Fruit fly (Drosophila melanogaster): ENCODE results near the gene CG8132.

Gene CG8132

dm6 chr3R:9408069-9408468, 6.8 kb downstream of the CG8132 start, which contains the start of gene CG44261:
Gene CG44261, minus strand, starts transcription at chr3R:9408169.
- TF ChIP-seq EcR (GFP tag; optimal IDR thresholded peaks at IDR 0.05) = no peak
- no peak for TF ChIP-seq Dll (optimal IDR thresholded peaks at IDR 0.05)
- TF ChIP-seq psq (optimal IDR thresholded peaks at IDR 0.05) = no peak
- TF ChIP-seq pan (optimal IDR thresholded peaks at IDR 0.05) = no peak
- TF ChIP-seq usp (GFP tag; optimal IDR thresholded peaks at IDR 0.05) = no peak
- no peak for TF ChIP-seq CG8478 (optimal IDR thresholded peaks at IDR 0.05)

dm6 chr3R:9410182-9410581, 8.9 kb downstream of the CG8132 start, which contains the start of gene betaTub85D:
Gene betaTub85D, minus strand, starts transcription at chr3R:9410282.
- TF ChIP-seq psq (optimal IDR thresholded peaks at IDR 0.05) (no peak), pan (optimal IDR thresholded peaks at IDR 0.05) (no peak), EcR (GFP tag; optimal IDR thresholded peaks at IDR 0.05) (no peak), Dll (optimal IDR thresholded peaks at IDR 0.05) (no peak), CG8478 (optimal IDR thresholded peaks at IDR 0.05) (no peak), usp (GFP tag; optimal IDR thresholded peaks at IDR 0.05) (no peak)

- TF ChIP-seq usp (GFP tag; optimal IDR thresholded peaks at IDR 0.05) (no peak), EcR (GFP tag; optimal IDR thresholded peaks at IDR 0.05) (no peak), Dll (optimal IDR thresholded peaks at IDR 0.05) (no peak), pan (optimal IDR thresholded peaks at IDR 0.05) (no peak), CG8478 (optimal IDR thresholded peaks at IDR 0.05) (no peak), psq (optimal IDR thresholded peaks at IDR 0.05) (no peak)
Observed at dm6 chr3R:9411928-9412640, 10.8 kb downstream of the CG8132 start, which contains the start of the genes Task7 and alpha-Man-IIa. Gene Task7, minus strand, starts transcription at chr3R:9412293. Gene alpha-Man-IIa, plus strand, starts transcription at chr3R:9412548.

- no peak for TF ChIP-seq CG8478 (optimal IDR thresholded peaks at IDR 0.05)
Observed at dm6 chr3R:9416951-9417350, 15.7 kb downstream of the CG8132 start.

- TF ChIP-seq pan (optimal IDR thresholded peaks at IDR 0.05) (no peak), EcR (GFP tag; optimal IDR thresholded peaks at IDR 0.05) (no peak), usp (GFP tag; optimal IDR thresholded peaks at IDR 0.05) (no peak), CG8478 (optimal IDR thresholded peaks at IDR 0.05) (no peak), psq (optimal IDR thresholded peaks at IDR 0.05) (no peak), Dll (optimal IDR thresholded peaks at IDR 0.05) (no peak)
Observed at dm6 chr3R:9417577-9418334, 16.5 kb downstream of the CG8132 start, which contains the start of gene ps. Gene ps, plus strand, starts transcription at chr3R:9417940.

- no peak for TF ChIP-seq Dll (optimal IDR thresholded peaks at IDR 0.05)
- TF ChIP-seq psq (optimal IDR thresholded peaks at IDR 0.05) = no peak
- no peak for TF ChIP-seq usp (GFP tag; optimal IDR thresholded peaks at IDR 0.05)
- TF ChIP-seq EcR (GFP tag; optimal IDR thresholded peaks at IDR 0.05) = no peak
- TF ChIP-seq pan (optimal IDR thresholded peaks at IDR 0.05) = no peak
- no peak for TF ChIP-seq CG8478 (optimal IDR thresholded peaks at IDR 0.05)
Observed at dm6 chr3R:9418373-9419299, 17.3 kb downstream of the CG8132 start.

- TF ChIP-seq CG8478 (optimal IDR thresholded peaks at IDR 0.05) (no peak), Dll (optimal IDR thresholded peaks at IDR 0.05) (peak; percentile 95)
Observed at dm6 chr3R:9419300-9419652, 18.0 kb downstream of the CG8132 start.

- no peak for TF ChIP-seq EcR (GFP tag; optimal IDR thresholded peaks at IDR 0.05)
- TF ChIP-seq pan (optimal IDR thresholded peaks at IDR 0.05) = no peak
Observed at dm6 chr3R:9420439-9421234, 19.3 kb downstream of the CG8132 start.

- no peak for TF ChIP-seq psq (optimal IDR thresholded peaks at IDR 0.05)
- no peak for TF ChIP-seq pan (optimal IDR thresholded peaks at IDR 0.05)
- TF ChIP-seq CG8478 (optimal IDR thresholded peaks at IDR 0.05) = no peak
- TF ChIP-seq usp (GFP tag; optimal IDR thresholded peaks at IDR 0.05) = no peak
- no peak for TF ChIP-seq Dll (optimal IDR thresholded peaks at IDR 0.05)
- no peak for TF ChIP-seq EcR (GFP tag; optimal IDR thresholded peaks at IDR 0.05)
Observed at dm6 chr3R:9422338-9422737, 21.0 kb downstream of the CG8132 start.

- TF ChIP-seq CG8478 (optimal IDR thresholded peaks at IDR 0.05) = no peak
- no peak for TF ChIP-seq psq (optimal IDR thresholded peaks at IDR 0.05)
- TF ChIP-seq usp (GFP tag; optimal IDR thresholded peaks at IDR 0.05) = no peak
- TF ChIP-seq Dll (optimal IDR thresholded peaks at IDR 0.05) = no peak
- TF ChIP-seq pan (optimal IDR thresholded peaks at IDR 0.05) = no peak
Observed at dm6 chr3R:9424061-9424665, 22.9 kb downstream of the CG8132 start.

dm6 chr3R:9427328-9427727, 26.0 kb downstream of the CG8132 start:
- no peak for TF ChIP-seq pan (optimal IDR thresholded peaks at IDR 0.05)
- no peak for TF ChIP-seq EcR (GFP tag; optimal IDR thresholded peaks at IDR 0.05)
- no peak for TF ChIP-seq CG8478 (optimal IDR thresholded peaks at IDR 0.05)
- no peak for TF ChIP-seq Dll (optimal IDR thresholded peaks at IDR 0.05)
- TF ChIP-seq psq (optimal IDR thresholded peaks at IDR 0.05) = no peak
- TF ChIP-seq usp (GFP tag; optimal IDR thresholded peaks at IDR 0.05) = no peak
